Fruit fly (Drosophila melanogaster): ENCODE results near the gene KP78b.

DNA sequence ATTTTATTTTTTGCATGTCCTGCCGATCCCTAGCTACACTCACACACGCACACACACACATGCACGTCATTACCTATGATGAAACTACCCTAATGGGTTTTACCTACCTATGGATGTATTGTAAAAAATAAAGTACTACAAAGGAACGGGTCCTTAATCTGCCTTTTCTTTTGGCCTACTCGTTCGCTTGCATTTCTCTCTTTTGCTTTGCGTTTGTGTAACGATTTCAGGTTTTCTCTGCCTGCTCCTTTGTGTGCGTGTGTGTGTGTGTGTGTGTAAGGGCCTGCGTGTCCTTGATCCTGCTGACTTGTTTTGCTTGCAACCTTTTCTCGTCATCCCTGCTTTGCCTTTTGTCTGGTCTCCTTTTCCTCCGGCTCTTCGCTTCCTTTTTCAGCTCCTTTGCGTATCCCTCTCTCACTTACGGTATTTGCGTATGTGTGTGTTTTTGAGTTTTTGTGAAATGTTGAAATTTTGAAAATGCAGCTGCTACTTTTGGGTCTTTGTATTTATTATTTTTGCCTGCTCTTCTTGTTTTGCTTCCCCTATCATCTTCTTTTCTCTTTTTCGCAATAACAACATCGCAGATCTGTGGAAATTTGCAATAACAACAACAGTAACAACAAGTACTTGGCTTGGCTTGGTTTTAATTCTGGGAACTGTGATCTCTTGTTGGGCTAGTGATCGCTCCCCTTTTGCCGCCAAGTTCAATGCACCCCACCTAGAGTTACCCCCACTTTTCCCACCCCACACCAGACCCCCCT lies 1.0 kb downstream of the KP78b start:
- no peak for TF ChIP-seq psq (optimal IDR thresholded peaks at IDR 0.05)
- TF ChIP-seq ttk (optimal IDR thresholded peaks at IDR 0.05): no peak
- TF ChIP-seq insv (optimal IDR thresholded peaks at IDR 0.05): no peak
- TF ChIP-seq Myc (optimal IDR thresholded peaks at IDR 0.05): no peak
- TF ChIP-seq h (optimal IDR thresholded peaks at IDR 0.05): no peak

Data from Kc167 (cell line).